Fruit fly (Drosophila melanogaster) whole organism, embryonic: ENCODE data around the gene GstD5.

ENCODE experiments used
- ATbp ChIP-seq: fragments of 200-800 bp; sonication (Bioruptor generic); optimal IDR thresholded peaks from 2 replicates; lab custom pipeline; 2017; ENCODE audit warnings: missing biosample characterization, mild to moderate bottlenecking, missing genetic modification characterization, missing genetic modification reagents
- B-H2 ChIP-seq: fragments of 200-800 bp; sonication (Bioruptor generic); optimal IDR thresholded peaks from 2 replicates; lab custom pipeline; 2018; ENCODE audit warnings: missing biosample characterization, mild to moderate bottlenecking, missing genetic modification characterization
- Bteb2 ChIP-seq: fragments of 200-800 bp; sonication (Bioruptor generic); optimal IDR thresholded peaks from 2 replicates; lab custom pipeline; 2016; ENCODE audit warnings: missing biosample characterization, missing genetic modification characterization
- CG10147 ChIP-seq: fragments of 200-800 bp; sonication (Bioruptor generic); optimal IDR thresholded peaks from 2 replicates; lab custom pipeline; 2019; ENCODE audit warnings: missing biosample characterization, mild to moderate bottlenecking, missing genetic modification characterization, moderate library complexity
- CG10543 ChIP-seq: fragments of 200-800 bp; sonication (Bioruptor generic); optimal IDR thresholded peaks from 3 replicates; lab custom pipeline; 2017; ENCODE audit warnings: missing biosample characterization, mild to moderate bottlenecking, missing genetic modification characterization, moderate library complexity
- CG10565 ChIP-seq: fragments of 200-800 bp; sonication (Bioruptor generic); optimal IDR thresholded peaks from 3 replicates; lab custom pipeline; 2016; ENCODE audit warnings: missing biosample characterization, mild to moderate bottlenecking, missing genetic modification characterization
- CG10959 ChIP-seq: fragments of 200-800 bp; sonication (Bioruptor generic); IDR thresholded peaks from 2 replicates; pipeline ENCODE4 v1.3.6; 2022; ENCODE audit warnings: missing biosample characterization, missing genetic modification characterization
- CG11093 ChIP-seq: fragments of 200-800 bp; sonication (Bioruptor generic); IDR thresholded peaks from 3 replicates; pipeline ENCODE4 v1.3.6; 2022; ENCODE audit warnings: missing biosample characterization, missing genetic modification characterization
- CG11456 ChIP-seq: fragments of 200-800 bp; sonication (Bioruptor generic); IDR thresholded peaks from 3 replicates; pipeline ENCODE4 v1.3.6; 2022; ENCODE audit warnings: missing biosample characterization, missing genetic modification characterization
- CG11696 ChIP-seq: fragments of 200-800 bp; sonication (Bioruptor generic); IDR thresholded peaks from 2 replicates; pipeline ENCODE4 v1.3.6; 2022; ENCODE audit warnings: missing biosample characterization, missing genetic modification characterization
- CG13624 ChIP-seq: fragments of 200-800 bp; sonication (Bioruptor generic); optimal IDR thresholded peaks from 2 replicates; lab custom pipeline; 2016; ENCODE audit warnings: missing biosample characterization, missing genetic modification characterization
- CG14014 ChIP-seq: fragments of 200-800 bp; sonication (Bioruptor generic); IDR thresholded peaks from 2 replicates; pipeline ENCODE4 v1.3.6; 2022; ENCODE audit warnings: missing biosample characterization, missing genetic modification characterization
- CG14441 ChIP-seq: fragments of 200-800 bp; sonication (Bioruptor generic); IDR thresholded peaks from 2 replicates; pipeline ENCODE4 v1.3.6; 2022; ENCODE audit warnings: missing biosample characterization, missing genetic modification characterization
- CG1602 ChIP-seq: fragments of 200-800 bp; sonication (Bioruptor generic); optimal IDR thresholded peaks from 3 replicates; lab custom pipeline; 2016; ENCODE audit warnings: missing biosample characterization, missing genetic modification characterization
- CG1603 ChIP-seq: fragments of 200-800 bp; sonication (Bioruptor generic); optimal IDR thresholded peaks from 2 replicates; lab custom pipeline; 2019; ENCODE audit warnings: missing biosample characterization, mild to moderate bottlenecking, missing genetic modification characterization, moderate library complexity
- CG16779 ChIP-seq: fragments of 200-800 bp; sonication (Bioruptor generic); IDR thresholded peaks from 2 replicates; pipeline ENCODE4 v1.3.6; 2022; ENCODE audit warnings: missing biosample characterization, missing genetic modification characterization
- CG18599 ChIP-seq: fragments of 200-800 bp; sonication (Bioruptor generic); optimal IDR thresholded peaks from 3 replicates; lab custom pipeline; 2017; ENCODE audit warnings: missing biosample characterization, missing genetic modification characterization, mild to moderate bottlenecking, moderate library complexity, missing genetic modification reagents
- CG33213 ChIP-seq: fragments of 200-800 bp; sonication (Bioruptor generic); optimal IDR thresholded peaks from 3 replicates; lab custom pipeline; 2016; ENCODE audit warnings: missing biosample characterization, missing genetic modification characterization
- CG7357 ChIP-seq: fragments of 200-800 bp; sonication (Bioruptor generic); IDR thresholded peaks from 3 replicates; pipeline ENCODE4 v1.3.6; 2022; ENCODE audit warnings: missing biosample characterization, missing genetic modification characterization
- CG7556 ChIP-seq: fragments of 200-800 bp; sonication (Bioruptor generic); optimal IDR thresholded peaks from 2 replicates; lab custom pipeline; 2017; ENCODE audit warnings: missing biosample characterization, mild to moderate bottlenecking, missing genetic modification characterization
- Dll ChIP-seq: fragments of 200-800 bp; sonication (Bioruptor generic); IDR thresholded peaks from 4 replicates; pipeline ENCODE4 v1.3.6; 2022; ENCODE audit warnings: missing biosample characterization, missing genetic modification characterization; ENCODE audit not compliant: partially characterized antibody
- HmgD ChIP-seq: fragments of 200-800 bp; sonication (Bioruptor generic); optimal IDR thresholded peaks from 3 replicates; lab custom pipeline; 2016; ENCODE audit warnings: missing biosample characterization, missing genetic modification characterization
- Mes4 ChIP-seq: fragments of 200-800 bp; sonication (Bioruptor generic); optimal IDR thresholded peaks from 2 replicates; lab custom pipeline; 2016; ENCODE audit warnings: missing biosample characterization, missing genetic modification characterization
- NC2β ChIP-seq: fragments of 200-800 bp; sonication (Bioruptor generic); optimal IDR thresholded peaks from 2 replicates; lab custom pipeline; 2016; ENCODE audit warnings: missing biosample characterization, missing genetic modification characterization
- Scr ChIP-seq: fragments of 200-800 bp; sonication (Bioruptor generic); IDR thresholded peaks from 2 replicates; pipeline ENCODE4 v1.3.6; 2022; ENCODE audit warnings: missing biosample characterization, missing genetic modification characterization; ENCODE audit not compliant: partially characterized antibody
- Sox102F ChIP-seq: fragments of 200-800 bp; sonication (Bioruptor generic); optimal IDR thresholded peaks from 2 replicates; lab custom pipeline; 2018; ENCODE audit warnings: missing biosample characterization, mild to moderate bottlenecking, missing genetic modification characterization, moderate library complexity
- Sry-δ ChIP-seq: fragments of 200-800 bp; sonication (Bioruptor generic); optimal IDR thresholded peaks from 2 replicates; lab custom pipeline; 2016; ENCODE audit warnings: missing biosample characterization, missing genetic modification characterization
- Stat92E ChIP-seq, 3 experiments: fragments of >200 bp in 2 of 3; fragments of 200-800 bp in 1 of 3; sonication (Bioruptor generic) in 1 of 3; optimal IDR thresholded peaks; 2 replicates each; lab custom pipeline; 2017 to 2019; ENCODE audit warnings: missing biosample characterization in 3 of 3, missing genetic modification characterization in 3 of 3, mild to moderate bottlenecking in 1 of 3, moderate library complexity in 1 of 3
- Trl ChIP-seq, 3 experiments: fragments of >200 bp in 2 of 3; fragments of 200-800 bp in 1 of 3; sonication (Bioruptor generic) in 1 of 3; optimal IDR thresholded peaks; 2 replicates in 1 of 3; 3 replicates in 2 of 3; lab custom pipeline; 2016 to 2017; ENCODE audit warnings: missing biosample characterization in 1 of 3, missing genetic modification characterization in 1 of 3
- amos ChIP-seq: fragments of 200-800 bp; sonication (Bioruptor generic); IDR thresholded peaks from 2 replicates; pipeline ENCODE4 v1.3.6; 2022; ENCODE audit warnings: missing biosample characterization, missing genetic modification characterization; ENCODE audit not compliant: partially characterized antibody
- az2 ChIP-seq: fragments of 200-800 bp; sonication (Bioruptor generic); optimal IDR thresholded peaks from 3 replicates; lab custom pipeline; 2016; ENCODE audit warnings: missing biosample characterization, missing genetic modification characterization
- bbx ChIP-seq: fragments of 200-800 bp; sonication (Bioruptor generic); IDR thresholded peaks from 2 replicates; pipeline ENCODE4 v1.3.6; 2022; ENCODE audit warnings: missing biosample characterization, missing genetic modification characterization; ENCODE audit not compliant: partially characterized antibody
- bigmax ChIP-seq: fragments of 200-800 bp; sonication (Bioruptor generic); optimal IDR thresholded peaks from 2 replicates; lab custom pipeline; 2018; ENCODE audit warnings: missing biosample characterization, mild to moderate bottlenecking, missing genetic modification characterization
- da ChIP-seq: fragments of 200-800 bp; sonication (Bioruptor generic); optimal IDR thresholded peaks from 2 replicates; lab custom pipeline; 2016; ENCODE audit warnings: missing biosample characterization, missing genetic modification characterization
- emc ChIP-seq: fragments of 200-800 bp; sonication (Bioruptor generic); optimal IDR thresholded peaks from 2 replicates; lab custom pipeline; 2016; ENCODE audit warnings: missing biosample characterization, missing genetic modification characterization
- hth ChIP-seq: fragments of >200 bp; optimal IDR thresholded peaks from 2 replicates; lab custom pipeline; 2017; ENCODE audit warnings: inconsistent platforms
- jumu ChIP-seq: fragments of 200-800 bp; sonication (Bioruptor generic); optimal IDR thresholded peaks from 3 replicates; lab custom pipeline; 2016; ENCODE audit warnings: missing biosample characterization, missing genetic modification characterization
- lbe ChIP-seq: fragments of 200-800 bp; sonication (Bioruptor generic); optimal IDR thresholded peaks from 2 replicates; lab custom pipeline; 2016; ENCODE audit warnings: missing biosample characterization, mild to moderate bottlenecking, missing genetic modification characterization
- mirr ChIP-seq: fragments of 200-800 bp; sonication (Bioruptor generic); optimal IDR thresholded peaks from 3 replicates; lab custom pipeline; 2018; ENCODE audit warnings: missing biosample characterization, mild to moderate bottlenecking, missing genetic modification characterization
- nerfin-1 ChIP-seq: fragments of 200-800 bp; sonication (Bioruptor generic); optimal IDR thresholded peaks from 3 replicates; lab custom pipeline; 2019; ENCODE audit warnings: missing biosample characterization, mild to moderate bottlenecking, missing genetic modification characterization, moderate library complexity
- prd ChIP-seq, 3 experiments: fragments of >200 bp in 2 of 3; fragments of 200-800 bp in 1 of 3; sonication (Bioruptor generic) in 1 of 3; optimal IDR thresholded peaks in 2 of 3; IDR thresholded peaks in 1 of 3; 2 replicates in 2 of 3; 3 replicates in 1 of 3; pipeline versions ENCODE4 v1.3.6 to Lab custom; 2017 to 2022; ENCODE audit warnings: missing biosample characterization in 1 of 3, missing genetic modification characterization in 1 of 3
- pros ChIP-seq: fragments of 200-800 bp; sonication (Bioruptor generic); optimal IDR thresholded peaks from 3 replicates; lab custom pipeline; 2019; ENCODE audit warnings: missing biosample characterization, mild to moderate bottlenecking, missing genetic modification characterization, moderate library complexity
- sr ChIP-seq: fragments of 200-800 bp; sonication (Bioruptor generic); IDR thresholded peaks from 3 replicates; pipeline ENCODE4 v1.3.6; 2022; ENCODE audit warnings: missing biosample characterization, missing genetic modification characterization
- tin ChIP-seq: fragments of 200-800 bp; sonication (Bioruptor generic); optimal IDR thresholded peaks from 3 replicates; lab custom pipeline; 2016; ENCODE audit warnings: missing biosample characterization, missing genetic modification characterization
- trh ChIP-seq: fragments of 200-800 bp; sonication (Bioruptor generic); optimal IDR thresholded peaks from 2 replicates; lab custom pipeline; 2016; ENCODE audit warnings: missing biosample characterization, missing genetic modification characterization
- vvl ChIP-seq: fragments of 200-800 bp; sonication (Bioruptor generic); IDR thresholded peaks from 2 replicates; pipeline ENCODE4 v1.3.6; 2022; ENCODE audit warnings: missing biosample characterization, missing genetic modification characterization
- z ChIP-seq: fragments of 200-800 bp; sonication (Bioruptor generic); IDR thresholded peaks from 3 replicates; pipeline ENCODE4 v1.3.6; 2022; ENCODE audit warnings: missing biosample characterization, missing genetic modification characterization

Gene GstD5

DNA sequence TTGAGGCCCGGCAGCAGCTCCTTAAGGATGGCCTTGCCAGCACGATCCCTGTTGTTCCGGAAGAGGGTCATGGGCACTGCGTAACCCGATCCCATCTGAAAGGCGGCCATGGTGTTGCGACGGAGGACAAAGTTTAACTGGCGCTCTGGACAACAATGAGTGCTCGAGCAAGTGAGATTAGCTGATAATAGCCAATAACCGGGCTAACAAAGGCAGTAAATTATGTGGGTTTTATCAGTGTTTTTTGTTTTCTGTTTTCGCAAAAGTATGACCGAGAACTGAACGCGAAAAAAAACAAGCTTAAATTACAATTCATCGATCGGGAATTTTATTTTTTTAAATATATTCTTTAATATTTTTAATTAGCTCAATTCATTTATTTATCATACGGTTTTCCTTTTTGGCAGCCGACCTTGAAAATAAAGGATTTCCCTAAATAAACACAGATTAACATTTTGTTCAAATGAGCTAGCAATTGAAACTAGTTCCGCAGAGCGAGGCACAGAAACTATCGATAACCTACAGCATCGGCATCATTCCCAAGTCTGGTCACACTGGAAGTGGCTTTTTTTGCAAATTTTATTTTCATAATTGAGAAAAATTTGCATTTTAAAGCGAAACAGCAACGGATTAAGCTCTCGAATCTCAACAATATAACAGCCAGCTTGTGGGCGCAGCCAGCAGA lies 37.9 kb downstream of the GstD5 start, which contains the start of the genes Dip-C and pps (continued):
- peak; percentile 80 for TF ChIP-seq bbx (GFP tag; lab: Robert Waterston, UW)
- no peak for TF ChIP-seq CG14441 (GFP tag; lab: Robert Waterston, UW)
- TF ChIP-seq NC2β (GFP tag; lab: Kevin White, UChicago), result no peak
- TF ChIP-seq mirr (GFP tag; lab: Kevin White, UChicago), result peak; percentile 23
- TF ChIP-seq lbe (GFP tag; lab: Kevin White, UChicago), result no peak
- TF ChIP-seq tin, result no peak
- TF ChIP-seq CG11696 (GFP tag; lab: Robert Waterston, UW), result no peak
- no peak; the same call in 1 of the 2 replicates for TF ChIP-seq vvl
- TF ChIP-seq CG10565 (GFP tag; lab: Kevin White, UChicago), result no peak
- peak; percentile 76 for TF ChIP-seq Scr (GFP tag; lab: Robert Waterston, UW)
- no peak for TF ChIP-seq ATbp (GFP tag; lab: Kevin White, UChicago)
- TF ChIP-seq az2 (GFP tag; lab: Kevin White, UChicago), result no peak

DNA sequence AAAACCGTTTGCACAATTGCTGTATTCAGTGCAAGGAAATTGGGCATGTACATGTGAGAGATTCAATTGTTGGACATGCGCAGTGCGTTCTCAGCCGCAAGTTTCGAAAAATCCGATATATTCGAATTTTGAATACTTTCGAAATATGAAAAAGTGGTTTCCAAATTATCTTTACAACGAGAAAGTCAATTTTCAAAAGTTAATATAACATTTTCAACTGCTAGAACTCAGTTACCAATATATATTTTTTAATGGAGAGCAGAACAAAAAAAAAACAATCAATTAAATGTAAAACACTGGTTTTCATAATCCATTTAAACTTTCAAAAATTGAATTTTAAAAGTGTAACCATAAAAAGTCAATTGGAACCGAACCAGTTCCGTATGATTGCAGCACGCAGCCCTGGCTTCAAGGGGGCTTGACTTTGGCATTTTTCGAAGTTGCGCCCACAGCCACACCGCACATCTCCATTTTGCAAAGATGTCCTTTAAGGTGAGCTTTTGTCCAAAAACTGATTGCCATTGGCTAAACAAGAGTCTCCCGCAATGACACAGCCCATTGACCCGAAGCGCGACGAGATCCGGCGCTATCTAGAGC lies 46.9 kb downstream of the GstD5 start, which contains the start of the genes Scgbeta and CG17202:
Scgbeta (minus strand) TSS at position 51 of the 597 bp plus-strand sequence.
CG17202 (plus strand) TSS at position 390 of the 597 bp plus-strand sequence.
- TF ChIP-seq Mes4 (GFP tag; lab: Kevin White, UChicago) (no peak), trh (GFP tag; lab: Kevin White, UChicago) (no peak), CG7556 (GFP tag; lab: Kevin White, UChicago) (no peak), prd (optimal IDR thresholded peaks at IDR 0.05; lab: Kevin White, UChicago) (no peak), prd (GFP tag; IDR thresholded peaks at IDR 0.05; lab: Robert Waterston, UW) (no peak), hth (lab: Kevin White, UChicago) (no peak), Sry-δ (peak; percentile 43), jumu (GFP tag; lab: Kevin White, UChicago) (no peak), CG16779 (GFP tag; lab: Robert Waterston, UW) (no peak), Dll (no peak), CG13624 (GFP tag; lab: Kevin White, UChicago) (peak; percentile 30), CG1603 (tag; lab: Kevin White, UChicago) (no peak), CG33213 (GFP tag; lab: Kevin White, UChicago) (peak; percentile 67), CG11093 (no peak), HmgD (no peak), CG18599 (GFP tag; lab: Kevin White, UChicago) (no peak), CG11456 (GFP tag; lab: Robert Waterston, UW) (peak; percentile 38; the same call in 1 of the 3 replicates), pros (no peak), bigmax (GFP tag; lab: Kevin White, UChicago) (no peak), CG10147 (GFP tag; lab: Kevin White, UChicago) (no peak), CG10543 (GFP tag; lab: Kevin White, UChicago) (no peak), CG10959 (GFP tag; lab: Robert Waterston, UW) (no peak), B-H2 (GFP tag; lab: Kevin White, UChicago) (no peak), Sox102F (GFP tag; lab: Kevin White, UChicago) (no peak), sr (GFP tag; lab: Robert Waterston, UW) (no peak), Stat92E (GFP tag; optimal IDR thresholded peaks at IDR 0.05; lab: Kevin White, UChicago) (no peak), Trl (optimal IDR thresholded peaks at IDR 0.05; lab: Kevin White, UChicago) (no peak), Trl (GFP tag; optimal IDR thresholded peaks at IDR 0.05; lab: Kevin White, UChicago) (no peak), da (GFP tag; lab: Kevin White, UChicago) (no peak), emc (no peak), CG7357 (GFP tag; lab: Robert Waterston, UW) (no peak), nerfin-1 (tag; lab: Kevin White, UChicago) (no peak), CG1602 (GFP tag; lab: Kevin White, UChicago) (no peak), az2 (GFP tag; lab: Kevin White, UChicago) (no peak), CG14014 (GFP tag; lab: Robert Waterston, UW) (peak; percentile 35; the same call in 1 of the 2 replicates), amos (peak; percentile 55; the same call in 1 of the 2 replicates), z (GFP tag; lab: Robert Waterston, UW) (no peak), Bteb2 (GFP tag; lab: Kevin White, UChicago) (peak; percentile 7)
